Fruit fly (Drosophila melanogaster) whole organism: Measurements from ENCODE around the gene kek5.

Experiments used
- CG8478 ChIP-seq: fragments of >200 bp; optimal IDR thresholded peaks from 2 replicates; lab custom pipeline; 2018; ENCODE audit warnings: inconsistent platforms
- Dll ChIP-seq: fragments of >200 bp; optimal IDR thresholded peaks from 2 replicates; lab custom pipeline; 2017
- EcR ChIP-seq, 2 experiments: fragments of >200 bp; optimal IDR thresholded peaks; 2 replicates each; lab custom pipeline; 2017; ENCODE audit warnings: missing biosample characterization in 2 of 2, missing genetic modification characterization in 2 of 2, missing genetic modification reagents in 2 of 2
- pan ChIP-seq: fragments of >200 bp; optimal IDR thresholded peaks from 2 replicates; lab custom pipeline; 2017
- psq ChIP-seq: fragments of >200 bp; optimal IDR thresholded peaks from 2 replicates; lab custom pipeline; 2017
- usp ChIP-seq: fragments of >200 bp; optimal IDR thresholded peaks from 2 replicates; lab custom pipeline; 2017; ENCODE audit warnings: missing biosample characterization, missing genetic modification characterization, mixed read lengths

The kek5 gene

DNA sequence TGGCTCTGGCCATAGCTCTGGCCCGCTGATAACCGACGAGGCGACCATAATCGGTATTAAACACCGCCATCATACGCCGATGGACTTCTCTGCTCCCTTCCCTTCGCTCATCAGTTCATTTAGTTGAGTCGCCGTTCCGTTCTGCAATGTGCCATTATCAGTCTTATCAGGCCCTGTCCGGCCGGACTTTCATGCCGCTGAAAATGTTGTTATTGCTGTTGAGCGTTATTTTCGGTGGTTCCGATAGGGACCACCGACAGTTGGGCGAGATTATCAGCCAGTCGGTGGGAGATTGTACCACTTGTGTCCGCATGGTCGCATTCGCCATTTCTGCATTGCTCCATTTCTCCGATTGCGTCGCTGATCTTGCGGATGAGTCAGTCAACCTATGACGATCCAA lies 148.3 kb downstream of the kek5 start:
- TF ChIP-seq EcR (GFP tag; optimal IDR thresholded peaks at IDR 0.05; lab: Kevin White, UChicago) = no peak
- TF ChIP-seq pan (lab: Kevin White, UChicago) = no peak
- no peak for TF ChIP-seq psq (lab: Kevin White, UChicago)
- no peak for TF ChIP-seq Dll (lab: Kevin White, UChicago)
- TF ChIP-seq usp = no peak
- no peak for TF ChIP-seq CG8478 (lab: Kevin White, UChicago)

DNA sequence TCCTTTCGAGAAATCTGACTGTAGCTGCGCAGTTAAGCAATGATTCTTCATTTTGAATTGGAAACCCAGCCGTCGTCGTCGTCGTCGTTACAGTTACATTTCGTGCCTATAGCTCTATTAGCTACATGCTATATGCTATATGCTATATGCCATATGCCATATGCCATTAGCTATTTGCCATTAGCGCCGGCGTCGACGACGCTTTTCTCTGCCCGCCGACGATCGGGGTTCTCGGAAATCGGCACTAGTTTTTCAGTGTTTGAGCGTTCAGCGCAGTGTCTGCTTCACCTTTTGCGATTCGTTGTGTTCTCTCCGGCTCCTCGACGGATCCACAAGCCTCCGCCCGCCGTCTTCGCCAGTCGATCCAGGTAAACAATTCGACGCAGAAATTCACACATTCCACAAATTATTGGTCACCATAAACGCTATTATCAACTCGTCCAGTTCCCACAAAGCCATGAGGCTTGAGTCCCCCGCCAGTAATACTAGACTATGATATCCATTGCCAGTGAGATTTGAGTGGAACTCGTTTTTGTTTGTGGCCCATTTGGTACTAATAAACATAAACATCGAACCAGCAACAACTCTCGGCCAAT lies 151.3 kb downstream of the kek5 start:
- TF ChIP-seq psq (lab: Kevin White, UChicago) (no peak), pan (lab: Kevin White, UChicago) (no peak), EcR (GFP tag; optimal IDR thresholded peaks at IDR 0.05; lab: Kevin White, UChicago) (no peak), Dll (lab: Kevin White, UChicago) (no peak), usp (no peak), CG8478 (lab: Kevin White, UChicago) (no peak)

DNA sequence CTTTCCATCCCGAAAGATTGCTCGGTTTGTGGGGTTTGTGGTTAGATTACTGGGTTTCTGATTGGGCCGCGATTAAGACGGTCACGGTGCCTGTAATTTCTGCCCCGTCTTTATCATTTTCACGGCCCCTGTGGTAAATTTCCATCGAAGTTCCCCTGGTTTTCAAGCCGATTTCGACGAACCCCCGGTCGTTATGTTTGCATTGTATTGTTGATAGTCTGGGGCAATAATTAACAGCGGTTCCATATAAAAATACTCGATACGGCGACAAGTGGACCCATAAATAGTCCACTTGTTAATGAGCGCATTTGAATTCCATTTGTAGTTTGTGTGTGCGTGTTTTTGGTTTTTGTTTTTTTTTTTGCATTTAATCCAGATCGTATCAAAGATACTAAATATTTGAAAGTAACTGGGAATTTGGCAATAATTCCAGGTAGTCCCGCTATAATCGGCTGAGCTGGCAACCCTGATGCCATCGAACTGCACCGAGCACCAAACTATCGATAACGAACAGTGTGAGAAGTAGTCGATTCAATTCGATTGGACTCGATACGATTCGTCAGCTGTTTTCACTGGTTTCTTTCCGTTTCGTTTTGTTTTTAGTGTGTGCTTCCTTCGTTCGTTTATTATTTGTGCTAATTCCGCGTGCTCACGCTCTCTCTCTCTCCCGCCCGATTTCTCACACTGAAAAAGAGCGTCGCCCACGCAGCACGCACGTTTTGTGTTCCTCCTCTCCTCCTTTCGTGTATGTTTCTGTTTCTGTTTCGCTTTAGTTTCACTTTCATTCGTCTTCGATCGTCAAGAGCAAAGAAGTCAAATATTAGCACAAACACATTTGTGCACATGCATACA lies 152.6 kb downstream of the kek5 start:
- TF ChIP-seq usp (no peak), EcR (GFP tag; optimal IDR thresholded peaks at IDR 0.05; lab: Kevin White, UChicago) (no peak), pan (lab: Kevin White, UChicago) (no peak), CG8478 (lab: Kevin White, UChicago) (no peak), Dll (lab: Kevin White, UChicago) (no peak), psq (lab: Kevin White, UChicago) (no peak)

DNA sequence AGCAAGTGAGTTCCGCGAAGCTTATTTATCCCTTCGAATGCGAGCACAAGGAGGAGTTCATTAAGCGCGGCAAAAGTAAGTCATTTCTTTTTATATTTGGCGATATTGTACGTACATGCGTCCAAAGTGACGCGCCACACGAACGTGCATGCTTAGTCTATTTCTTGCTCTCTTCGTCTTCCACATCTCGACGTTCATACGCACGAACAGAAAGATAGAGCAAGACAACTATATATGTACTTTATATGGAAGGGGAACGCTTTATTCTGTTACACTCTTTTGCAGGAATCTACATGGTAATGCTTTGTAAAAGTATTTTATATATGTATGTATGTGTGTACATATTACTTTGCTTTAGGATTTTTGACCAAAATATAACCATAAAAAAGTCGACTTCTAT lies 157.2 kb downstream of the kek5 start:
- TF ChIP-seq CG8478 (lab: Kevin White, UChicago) (no peak), EcR (GFP tag; optimal IDR thresholded peaks at IDR 0.05; lab: Kevin White, UChicago) (no peak), Dll (lab: Kevin White, UChicago) (no peak), psq (lab: Kevin White, UChicago) (no peak)

DNA sequence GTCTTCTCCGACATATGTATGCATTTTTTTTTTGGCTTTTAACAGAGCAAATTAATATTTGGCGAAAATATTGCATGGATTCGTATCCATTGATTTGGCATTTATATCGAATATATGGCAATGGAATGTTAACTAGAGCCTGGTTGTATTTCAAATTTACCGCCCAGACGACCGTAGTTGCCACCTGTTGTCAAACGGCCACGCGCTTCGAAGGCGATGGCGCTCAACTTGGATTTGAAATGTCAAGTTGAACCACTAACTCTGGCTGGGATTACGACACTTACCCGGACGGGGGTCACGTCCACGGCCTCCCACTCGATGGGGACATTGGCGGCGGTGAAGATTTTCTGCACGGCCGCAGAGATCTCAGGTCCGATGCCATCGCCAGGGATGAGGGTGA lies 167.4 kb downstream of the kek5 start:
- no peak for TF ChIP-seq pan (lab: Kevin White, UChicago)
- TF ChIP-seq EcR (GFP tag; optimal IDR thresholded peaks at IDR 0.05; lab: Kevin White, UChicago) = no peak
- TF ChIP-seq CG8478 (lab: Kevin White, UChicago) = no peak
- no peak for TF ChIP-seq usp
- TF ChIP-seq Dll (lab: Kevin White, UChicago) = no peak
- no peak for TF ChIP-seq psq (lab: Kevin White, UChicago)

DNA sequence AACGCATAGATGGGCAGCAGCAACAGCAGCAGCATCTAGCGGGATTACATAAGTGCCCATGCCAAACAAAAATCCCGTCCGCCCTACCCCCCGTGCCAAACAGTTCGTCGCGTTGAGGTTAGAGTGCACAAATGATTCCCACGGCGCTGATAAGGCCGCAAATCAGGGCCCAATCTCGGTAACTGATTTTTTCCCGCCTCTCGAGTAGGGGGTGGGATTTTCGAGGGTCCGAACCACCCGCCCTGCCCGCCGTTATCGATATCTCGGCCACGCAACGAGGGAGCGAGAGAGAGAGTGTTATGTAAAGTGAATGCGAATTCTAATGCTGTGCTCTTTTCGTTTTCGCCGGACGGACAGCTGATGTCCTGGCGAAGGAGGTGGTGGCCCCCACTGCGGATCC lies 167.9 kb downstream of the kek5 start:
- TF ChIP-seq Dll (lab: Kevin White, UChicago) = no peak
- no peak for TF ChIP-seq psq (lab: Kevin White, UChicago)
- TF ChIP-seq CG8478 (lab: Kevin White, UChicago) = no peak
- no peak for TF ChIP-seq pan (lab: Kevin White, UChicago)
- no peak for TF ChIP-seq EcR (GFP tag; optimal IDR thresholded peaks at IDR 0.05; lab: Kevin White, UChicago)
- no peak for TF ChIP-seq usp
